ENCODE assay signal across 3 fruit fly cellular contexts in genomic region chr3R:31882600-31882999, dm6.
TF ChIP-seq lines count a peak whose summit lies in the region.

No protein-coding gene starts in this region.

- TF ChIP-seq CTCF in whole organism, embryonic (GFP tag; optimal IDR thresholded peaks at IDR 0.05; lab: Kevin White, UChicago) = no peak

TF ChIP-seq in whole organism, embryonic, 481 proteins besides CTCF, POLR2A, EP300 and RAD21 (continues in another document):
- no peak for TF ChIP-seq B-H1 (GFP tag; IDR thresholded peaks at IDR 0.05; lab: Robert Waterston, UW)
- no peak for TF ChIP-seq CG10274 (GFP tag; optimal IDR thresholded peaks at IDR 0.05; lab: Kevin White, UChicago)
- TF ChIP-seq CG31441 (GFP tag; IDR thresholded peaks at IDR 0.05; lab: Robert Waterston, UW) = no peak
- no peak for TF ChIP-seq hb (GFP tag; IDR thresholded peaks at IDR 0.05; lab: Robert Waterston, UW; ENCODE audit: partially characterized antibody)
- TF ChIP-seq CG6272 (GFP tag; IDR thresholded peaks at IDR 0.05; lab: Robert Waterston, UW) = no peak
- no peak for TF ChIP-seq CG12155 (GFP tag; optimal IDR thresholded peaks at IDR 0.05; lab: Kevin White, UChicago)
- TF ChIP-seq HmgD (GFP tag; optimal IDR thresholded peaks at IDR 0.05; lab: Kevin White, UChicago) = no peak
- no peak for TF ChIP-seq CG2202 (tag; optimal IDR thresholded peaks at IDR 0.05; lab: Kevin White, UChicago)
- peak; percentile 81 for TF ChIP-seq Ets65A (GFP tag; lab: Kevin White, UChicago)
- no peak for TF ChIP-seq CG16815 (GFP tag; optimal IDR thresholded peaks at IDR 0.05; lab: Kevin White, UChicago)
- TF ChIP-seq CG6765 (GFP tag; optimal IDR thresholded peaks at IDR 0.05; lab: Kevin White, UChicago) = no peak
- TF ChIP-seq bsh (GFP tag; optimal IDR thresholded peaks at IDR 0.05; lab: Kevin White, UChicago) = peak in 1 of 2 experiments; percentile 24
- 0 out of 3 replicates have a peak, but pooled peaks have one; percentile 22 for TF ChIP-seq zfh1 (GFP tag; IDR thresholded peaks at IDR 0.05; lab: Robert Waterston, UW)
- no peak for TF ChIP-seq Oli (tag; optimal IDR thresholded peaks at IDR 0.05; lab: Kevin White, UChicago)
- no peak for TF ChIP-seq Gug (GFP tag; IDR thresholded peaks at IDR 0.05; lab: Robert Waterston, UW)
- peak; percentile 3 for TF ChIP-seq CG11504 (tag; optimal IDR thresholded peaks at IDR 0.05; lab: Kevin White, UChicago)
- no peak for TF ChIP-seq CG12391 (tag; optimal IDR thresholded peaks at IDR 0.05; lab: Kevin White, UChicago)
- no peak for TF ChIP-seq CG18011 (GFP tag; optimal IDR thresholded peaks at IDR 0.05; lab: Kevin White, UChicago)
- no peak for TF ChIP-seq Side (GFP tag; optimal IDR thresholded peaks at IDR 0.05; lab: Kevin White, UChicago)
- TF ChIP-seq stwl (tag; optimal IDR thresholded peaks at IDR 0.05; lab: Kevin White, UChicago) = no peak
- TF ChIP-seq CG32532 (GFP tag; IDR thresholded peaks at IDR 0.05; lab: Robert Waterston, UW) = no peak
- TF ChIP-seq nerfin-1 (tag; optimal IDR thresholded peaks at IDR 0.05; lab: Kevin White, UChicago) = peak; percentile 9
- TF ChIP-seq CG9727 (GFP tag; optimal IDR thresholded peaks at IDR 0.05; lab: Kevin White, UChicago) = peak; percentile 0
- no peak for TF ChIP-seq CG13775 (GFP tag; optimal IDR thresholded peaks at IDR 0.05; lab: Kevin White, UChicago)
- no peak for TF ChIP-seq CG17802 (tag; optimal IDR thresholded peaks at IDR 0.05; lab: Kevin White, UChicago)
- TF ChIP-seq Sry-δ (GFP tag; optimal IDR thresholded peaks at IDR 0.05; lab: Kevin White, UChicago) = no peak
- TF ChIP-seq tll (GFP tag; optimal IDR thresholded peaks at IDR 0.05; lab: Kevin White, UChicago) = no peak
- TF ChIP-seq Hmr (GFP tag; optimal IDR thresholded peaks at IDR 0.05; lab: Kevin White, UChicago) = no peak
- TF ChIP-seq Sox102F (GFP tag; optimal IDR thresholded peaks at IDR 0.05; lab: Kevin White, UChicago) = peak; percentile 3
- TF ChIP-seq bab2 (GFP tag; optimal IDR thresholded peaks at IDR 0.05; lab: Kevin White, UChicago) = peak; percentile 5
- no peak for TF ChIP-seq CG10209 (GFP tag; optimal IDR thresholded peaks at IDR 0.05; lab: Kevin White, UChicago)
- peak; percentile 10 for TF ChIP-seq CG7839 (tag; optimal IDR thresholded peaks at IDR 0.05; lab: Kevin White, UChicago)

TF ChIP-seq in whole organism, prepupa, 60 proteins besides CTCF, POLR2A, EP300 and RAD21:
- peak; percentile 30; the same call in 1 of the 3 replicates for TF ChIP-seq eg (GFP tag; IDR thresholded peaks at IDR 0.05; lab: Robert Waterston, UW)
- TF ChIP-seq Sox102F (GFP tag; optimal IDR thresholded peaks at IDR 0.05; lab: Kevin White, UChicago) = no peak
- TF ChIP-seq CG10631 (GFP tag; optimal IDR thresholded peaks at IDR 0.05; lab: Kevin White, UChicago) = peak; percentile 7
- no peak for TF ChIP-seq CG16779 (tag; optimal IDR thresholded peaks at IDR 0.05; lab: Kevin White, UChicago)
- TF ChIP-seq acj6 (GFP tag; optimal IDR thresholded peaks at IDR 0.05; lab: Kevin White, UChicago) = peak; percentile 4
- TF ChIP-seq net (GFP tag; optimal IDR thresholded peaks at IDR 0.05; lab: Kevin White, UChicago) = no peak
- TF ChIP-seq CG15336 (GFP tag; IDR thresholded peaks at IDR 0.05; lab: Robert Waterston, UW) = 0 out of 2 replicates have a peak, but pooled peaks have one; percentile 9
- TF ChIP-seq Eip75B (GFP tag; optimal IDR thresholded peaks at IDR 0.05; lab: Kevin White, UChicago) = no peak
- no peak for TF ChIP-seq achi (GFP tag; optimal IDR thresholded peaks at IDR 0.05; lab: Kevin White, UChicago)
- TF ChIP-seq svp (GFP tag; lab: Kevin White, UChicago) = no peak
- peak; percentile 29 for TF ChIP-seq Hr4 (GFP tag; optimal IDR thresholded peaks at IDR 0.05; lab: Kevin White, UChicago)
- peak; percentile 59 for TF ChIP-seq Eip78C (GFP tag; lab: Kevin White, UChicago)
- TF ChIP-seq CG9139 (GFP tag; optimal IDR thresholded peaks at IDR 0.05; lab: Kevin White, UChicago) = no peak
- TF ChIP-seq CG3919 (GFP tag; optimal IDR thresholded peaks at IDR 0.05; lab: Kevin White, UChicago) = peak; percentile 13
- TF ChIP-seq CG6163 (GFP tag; IDR thresholded peaks at IDR 0.05; lab: Robert Waterston, UW) = peak; percentile 43; the same call in 2 of the 3 replicates
- no peak for TF ChIP-seq topi (GFP tag; optimal IDR thresholded peaks at IDR 0.05; lab: Kevin White, UChicago)
- TF ChIP-seq CG32006 (GFP tag; optimal IDR thresholded peaks at IDR 0.05; lab: Kevin White, UChicago) = peak; percentile 47

TF ChIP-seq in whole organism, pupa, 21 proteins besides CTCF, POLR2A, EP300 and RAD21:
- TF ChIP-seq gl (tag; optimal IDR thresholded peaks at IDR 0.05; lab: Kevin White, UChicago) (no peak), Pif1A (GFP tag; optimal IDR thresholded peaks at IDR 0.05; lab: Kevin White, UChicago) (peak; percentile 31), fd96Ca (GFP tag; IDR thresholded peaks at IDR 0.05; lab: Robert Waterston, UW) (no peak), CG14655 (GFP tag; optimal IDR thresholded peaks at IDR 0.05; lab: Kevin White, UChicago) (peak; percentile 10), CG8301 (tag; optimal IDR thresholded peaks at IDR 0.05; lab: Kevin White, UChicago) (peak; percentile 18), Ets98B (GFP tag; IDR thresholded peaks at IDR 0.05; lab: Robert Waterston, UW) (0 out of 2 replicates have a peak, but pooled peaks have one; percentile 8)

Comparison
In these comparisons a context has a peak if more than half of its experiments do, and no peak if none do; other contexts are left out.
1. Of the 7 proteins assayed by ChIP-seq in both whole organism, embryonic and whole organism, prepupa: peak only in whole organism, embryonic: Sox102F; only in whole organism, prepupa: none; in both: none; in neither: 6.